Worm (Caenorhabditis elegans): Measurements from ENCODE around the gene wdr-60.
A peak's percentile ranks its signal among the peaks of the same experiment; 100 is the strongest.

The wdr-60 gene

DNA sequence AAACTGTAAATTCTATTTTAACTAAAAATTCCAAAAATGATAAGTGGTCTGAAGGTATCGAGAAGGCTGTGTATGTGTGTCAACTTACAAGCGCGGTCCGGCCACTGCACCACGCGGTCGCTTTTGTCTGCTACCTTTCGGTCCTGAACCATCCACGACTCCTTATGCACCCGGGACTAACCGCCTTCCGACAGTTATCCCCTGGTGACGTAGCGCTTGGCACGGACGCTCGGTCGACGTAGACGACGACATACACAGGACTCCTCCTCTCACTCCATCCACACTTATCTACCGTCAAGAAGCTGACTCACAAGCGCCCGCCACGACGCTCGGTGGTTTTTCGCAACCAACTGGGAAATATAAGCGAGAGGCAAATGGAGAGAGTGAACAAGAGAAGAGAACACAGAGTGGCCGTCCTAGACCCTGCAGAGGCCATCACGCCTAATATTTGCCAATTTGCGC, 44.4 kb downstream of the wdr-60 start (continued):
- TF ChIP-seq unc-86 (tag; optimal IDR thresholded peaks at IDR 0.05) (peak; percentile 75), ceh-24 (tag; optimal IDR thresholded peaks at IDR 0.05) (peak; percentile 87), pat-9 (tag; optimal IDR thresholded peaks at IDR 0.05) (peak; percentile 81), K09A11.1 (tag; optimal IDR thresholded peaks at IDR 0.05; ENCODE audit: insufficient read depth) (peak; percentile 39), sox-4 (tag; optimal IDR thresholded peaks at IDR 0.05) (peak; percentile 75), pros-1 (tag; optimal IDR thresholded peaks at IDR 0.05) (peak; percentile 24), zip-5 (tag; optimal IDR thresholded peaks at IDR 0.05) (peak; percentile 54)

DNA sequence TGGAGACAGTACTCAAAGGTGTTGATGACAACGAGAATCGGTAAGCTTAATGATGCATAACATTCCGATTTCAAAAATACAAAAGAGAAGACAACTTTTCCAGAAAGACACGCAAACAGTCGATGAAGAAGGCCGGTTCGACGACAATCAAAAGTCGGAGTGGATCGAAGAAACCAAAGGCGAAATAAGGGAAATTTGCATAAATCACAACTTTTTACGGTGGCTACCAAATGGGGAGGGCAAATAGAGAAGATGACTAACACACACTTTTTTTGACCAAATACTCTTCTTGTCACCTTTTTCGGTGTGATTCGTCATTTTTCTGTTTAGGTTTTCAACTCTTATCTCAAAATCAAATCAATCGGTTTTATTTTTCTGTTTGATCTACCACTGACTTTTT, 49.1 kb downstream of the wdr-60 start, which contains the start of gene C45G9.6:
Gene C45G9.6, plus strand, starts transcription at position 301 of the 400 bp plus-strand sequence.
- no peak for TF ChIP-seq gmeb-2 (tag; optimal IDR thresholded peaks at IDR 0.05)
- no peak for TF ChIP-seq nhr-232 (tag; optimal IDR thresholded peaks at IDR 0.05)
- TF ChIP-seq pros-1 (tag; optimal IDR thresholded peaks at IDR 0.05) = no peak
- no peak for TF ChIP-seq mec-3 (tag; optimal IDR thresholded peaks at IDR 0.05; ENCODE audit: borderline replicate concordance)
- TF ChIP-seq fkh-10 (GFP tag; optimal IDR thresholded peaks at IDR 0.05) = no peak
- no peak for TF ChIP-seq elt-2 (tag; optimal IDR thresholded peaks at IDR 0.05)
- TF ChIP-seq sdc-2 (tag; optimal IDR thresholded peaks at IDR 0.05) = no peak
- TF ChIP-seq ets-4 (tag; optimal IDR thresholded peaks at IDR 0.05) = no peak
- no peak for TF ChIP-seq madf-2 (tag; optimal IDR thresholded peaks at IDR 0.05)
- no peak for TF ChIP-seq sox-4 (tag; optimal IDR thresholded peaks at IDR 0.05)
- no peak for TF ChIP-seq dve-1 (tag; optimal IDR thresholded peaks at IDR 0.05)
- TF ChIP-seq F13H6.1 (tag; optimal IDR thresholded peaks at IDR 0.05) = no peak
- TF ChIP-seq rnt-1 (tag; optimal IDR thresholded peaks at IDR 0.05) = no peak
- TF ChIP-seq pag-3 (tag; optimal IDR thresholded peaks at IDR 0.05; ENCODE audit: borderline replicate concordance) = no peak
- TF ChIP-seq K02D7.2 (tag; optimal IDR thresholded peaks at IDR 0.05) = no peak
- TF ChIP-seq C38D4.7 (GFP tag; optimal IDR thresholded peaks at IDR 0.05) = no peak
- no peak for TF ChIP-seq T23F11.4 (GFP tag; optimal IDR thresholded peaks at IDR 0.05)
